Fruit fly (Drosophila melanogaster) whole organism, pupa: ENCODE data around the gene CG3246.

Experiments
- CG10348 ChIP-seq: fragments of 200-800 bp; sonication (Bioruptor generic); IDR thresholded peaks from 2 replicates; pipeline ENCODE4 v1.3.6; 2022; ENCODE audit warnings: missing biosample characterization, missing genetic modification characterization
- CG12605 ChIP-seq: fragments of 200-800 bp; sonication (Bioruptor generic); IDR thresholded peaks from 2 replicates; pipeline ENCODE4 v1.3.6; 2022; ENCODE audit warnings: missing biosample characterization, missing genetic modification characterization
- CG13204 ChIP-seq: fragments of 200-800 bp; sonication (Bioruptor generic); optimal IDR thresholded peaks from 2 replicates; lab custom pipeline; 2018; ENCODE audit warnings: missing biosample characterization, mild to moderate bottlenecking, missing genetic modification characterization, moderate library complexity
- CG14655 ChIP-seq: fragments of 200-800 bp; sonication (Bioruptor generic); optimal IDR thresholded peaks from 3 replicates; lab custom pipeline; 2017; ENCODE audit warnings: mild to moderate bottlenecking, missing biosample characterization, missing genetic modification reagents, missing genetic modification characterization
- CG15710 ChIP-seq: fragments of 200-800 bp; sonication (Bioruptor generic); optimal IDR thresholded peaks from 2 replicates; lab custom pipeline; 2018; ENCODE audit warnings: missing biosample characterization, mild to moderate bottlenecking, missing genetic modification characterization, moderate library complexity
- CG17806 ChIP-seq: fragments of 200-800 bp; sonication (Bioruptor generic); optimal IDR thresholded peaks from 2 replicates; lab custom pipeline; 2018; ENCODE audit warnings: missing biosample characterization, mild to moderate bottlenecking, missing genetic modification characterization, moderate library complexity
- CG32121 ChIP-seq: fragments of 200-800 bp; sonication (Bioruptor generic); IDR thresholded peaks from 2 replicates; pipeline ENCODE4 v1.3.6; 2022; ENCODE audit warnings: missing biosample characterization, missing genetic modification characterization
- CG34367 ChIP-seq: fragments of 200-800 bp; sonication (Bioruptor generic); optimal IDR thresholded peaks from 2 replicates; lab custom pipeline; 2018; ENCODE audit warnings: missing biosample characterization, mild to moderate bottlenecking, missing genetic modification characterization
- CG4496 ChIP-seq: fragments of 200-800 bp; sonication (Bioruptor generic); IDR thresholded peaks from 3 replicates; pipeline ENCODE4 v1.3.6; 2022; ENCODE audit warnings: missing biosample characterization, missing genetic modification characterization
- CG8159 ChIP-seq: fragments of 200-800 bp; sonication (Bioruptor generic); optimal IDR thresholded peaks from 3 replicates; lab custom pipeline; 2018; ENCODE audit warnings: missing biosample characterization, mild to moderate bottlenecking, missing genetic modification characterization, moderate library complexity
- CG8301 ChIP-seq: fragments of 200-800 bp; sonication (Bioruptor generic); optimal IDR thresholded peaks from 2 replicates; lab custom pipeline; 2018; ENCODE audit warnings: missing biosample characterization, mild to moderate bottlenecking, missing genetic modification characterization
- CG9948 ChIP-seq: fragments of 200-800 bp; sonication (Bioruptor generic); optimal IDR thresholded peaks from 2 replicates; lab custom pipeline; 2018; ENCODE audit warnings: missing biosample characterization, mild to moderate bottlenecking, missing genetic modification characterization, moderate library complexity
- D1 ChIP-seq: fragments of 200-800 bp; sonication (Bioruptor generic); optimal IDR thresholded peaks from 2 replicates; lab custom pipeline; 2018; ENCODE audit warnings: missing biosample characterization, mild to moderate bottlenecking, missing genetic modification characterization, moderate library complexity
- EcR ChIP-seq: fragments of 200-800 bp; sonication (Bioruptor generic); optimal IDR thresholded peaks from 3 replicates; lab custom pipeline; 2019; ENCODE audit warnings: missing biosample characterization, missing genetic modification characterization, mild to moderate bottlenecking, moderate library complexity, missing genetic modification reagents
- Ets98B ChIP-seq: fragments of 200-800 bp; sonication (Bioruptor generic); IDR thresholded peaks from 2 replicates; pipeline ENCODE4 v1.3.6; 2022; ENCODE audit warnings: missing biosample characterization, missing genetic modification characterization
- Pif1A ChIP-seq: fragments of 200-800 bp; sonication (Bioruptor generic); optimal IDR thresholded peaks from 3 replicates; lab custom pipeline; 2016; ENCODE audit warnings: missing biosample characterization, missing genetic modification characterization
- Pif1B ChIP-seq: fragments of 200-800 bp; sonication (Bioruptor generic); optimal IDR thresholded peaks from 3 replicates; lab custom pipeline; 2016; ENCODE audit warnings: missing biosample characterization, missing genetic modification characterization
- Snoo ChIP-seq: fragments of 200-800 bp; sonication (Bioruptor generic); optimal IDR thresholded peaks from 3 replicates; lab custom pipeline; 2017; ENCODE audit warnings: missing biosample characterization, mild to moderate bottlenecking, missing genetic modification characterization, inconsistent platforms
- fd96Ca ChIP-seq: fragments of 200-800 bp; sonication (Bioruptor generic); IDR thresholded peaks from 3 replicates; pipeline ENCODE4 v1.3.6; 2022; ENCODE audit warnings: missing biosample characterization, missing genetic modification characterization
- gl ChIP-seq: fragments of 200-800 bp; sonication (Bioruptor generic); optimal IDR thresholded peaks from 2 replicates; lab custom pipeline; 2018; ENCODE audit warnings: missing biosample characterization, mild to moderate bottlenecking, missing genetic modification characterization
- rn ChIP-seq: fragments of 200-800 bp; sonication (Bioruptor generic); IDR thresholded peaks from 2 replicates; pipeline ENCODE4 v1.3.6; 2022; ENCODE audit warnings: missing biosample characterization, missing genetic modification characterization

The CG3246 gene

DNA sequence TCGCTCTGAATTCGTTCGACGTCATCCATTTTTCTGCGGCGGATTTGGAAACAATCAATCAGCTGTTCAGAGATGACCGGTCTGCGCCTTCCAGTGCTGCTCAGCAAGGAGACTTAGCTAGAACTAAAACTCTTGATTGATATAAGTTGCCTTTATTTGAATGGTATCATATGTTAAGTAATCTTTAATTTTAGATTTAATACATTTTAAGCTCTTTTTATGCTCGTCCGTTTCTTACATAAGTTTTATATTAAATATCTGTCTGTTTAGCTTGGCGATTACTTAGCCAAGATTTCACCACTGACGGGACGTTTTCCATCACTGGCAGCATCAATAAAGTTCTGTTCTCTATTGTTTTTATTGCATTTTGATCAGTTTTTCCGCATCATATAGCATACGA is 4.7 kb downstream of the CG3246 start, which contains the start of the genes Cog3 and Sec5:
TSS of gene Cog3 (minus strand) at position 58 of the 400 bp plus-strand sequence.
TSS of gene Sec5 (plus strand) at position 296 of the 400 bp plus-strand sequence.
- TF ChIP-seq CG12605 (GFP tag; lab: Robert Waterston, UW) = no peak
- TF ChIP-seq CG32121 (GFP tag; lab: Robert Waterston, UW) = peak; percentile 63
- TF ChIP-seq Ets98B (GFP tag; lab: Robert Waterston, UW) = no peak; the same call in 1 of the 2 replicates
- peak; percentile 59 for TF ChIP-seq Snoo
- no peak for TF ChIP-seq D1
- TF ChIP-seq EcR (GFP tag; lab: Kevin White, UChicago) = no peak
- no peak for TF ChIP-seq CG34367 (tag; lab: Kevin White, UChicago)
- TF ChIP-seq fd96Ca (GFP tag; lab: Robert Waterston, UW) = peak; percentile 59; the same call in 2 of the 3 replicates
- TF ChIP-seq CG8301 (tag; lab: Kevin White, UChicago) = no peak
- TF ChIP-seq CG4496 (GFP tag; lab: Robert Waterston, UW) = peak; percentile 55; the same call in 2 of the 3 replicates
- peak; percentile 73 for TF ChIP-seq CG15710 (tag; lab: Kevin White, UChicago)
- no peak for TF ChIP-seq Pif1A (GFP tag; lab: Kevin White, UChicago)
- no peak for TF ChIP-seq CG8159
- no peak for TF ChIP-seq CG10348 (GFP tag; lab: Robert Waterston, UW)
- TF ChIP-seq gl = no peak
- no peak for TF ChIP-seq Pif1B (GFP tag; lab: Kevin White, UChicago)
- TF ChIP-seq CG17806 (tag; lab: Kevin White, UChicago) = peak; percentile 48
- TF ChIP-seq CG14655 (GFP tag; lab: Kevin White, UChicago) = no peak
- peak; percentile 47 for TF ChIP-seq CG9948
- no peak for TF ChIP-seq CG13204
- no peak for TF ChIP-seq rn (GFP tag; lab: Robert Waterston, UW)
- TF ChIP-seq, all 21 proteins: peak for 7

DNA sequence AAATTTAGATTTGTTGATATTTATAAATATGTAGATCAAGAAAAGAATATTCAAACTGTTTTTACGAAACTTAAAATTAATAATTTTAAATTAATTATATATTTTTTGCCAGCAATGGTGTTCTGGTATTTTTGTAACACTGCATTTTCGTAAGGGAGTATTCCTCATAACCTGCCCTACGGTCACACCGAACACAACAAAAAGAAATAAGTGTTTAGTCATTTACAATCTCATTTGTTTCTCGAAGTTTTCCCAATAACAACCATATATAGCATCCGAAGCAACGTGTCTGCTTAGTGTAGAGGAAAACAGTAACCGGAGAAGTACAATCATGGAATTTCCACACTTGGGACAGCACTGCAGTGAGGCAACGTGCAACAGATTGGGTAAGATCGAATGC is 9.5 kb downstream of the CG3246 start, which contains the start of gene CG12795:
TSS of gene CG12795 (plus strand) at position 181 of the 400 bp plus-strand sequence.
- TF ChIP-seq gl = no peak
- no peak for TF ChIP-seq CG8301 (tag; lab: Kevin White, UChicago)
- TF ChIP-seq rn (GFP tag; lab: Robert Waterston, UW) = no peak
- TF ChIP-seq CG32121 (GFP tag; lab: Robert Waterston, UW) = no peak
- no peak for TF ChIP-seq D1
- no peak for TF ChIP-seq Snoo
- TF ChIP-seq CG10348 (GFP tag; lab: Robert Waterston, UW) = no peak
- no peak for TF ChIP-seq CG9948
- TF ChIP-seq CG34367 (tag; lab: Kevin White, UChicago) = no peak
- TF ChIP-seq CG12605 (GFP tag; lab: Robert Waterston, UW) = no peak
- TF ChIP-seq CG4496 (GFP tag; lab: Robert Waterston, UW) = no peak
- no peak for TF ChIP-seq CG8159
- no peak for TF ChIP-seq Ets98B (GFP tag; lab: Robert Waterston, UW)
- TF ChIP-seq CG15710 (tag; lab: Kevin White, UChicago) = no peak
- TF ChIP-seq Pif1A (GFP tag; lab: Kevin White, UChicago) = no peak
- no peak for TF ChIP-seq CG17806 (tag; lab: Kevin White, UChicago)
- TF ChIP-seq CG14655 (GFP tag; lab: Kevin White, UChicago) = no peak
- no peak for TF ChIP-seq Pif1B (GFP tag; lab: Kevin White, UChicago)

DNA sequence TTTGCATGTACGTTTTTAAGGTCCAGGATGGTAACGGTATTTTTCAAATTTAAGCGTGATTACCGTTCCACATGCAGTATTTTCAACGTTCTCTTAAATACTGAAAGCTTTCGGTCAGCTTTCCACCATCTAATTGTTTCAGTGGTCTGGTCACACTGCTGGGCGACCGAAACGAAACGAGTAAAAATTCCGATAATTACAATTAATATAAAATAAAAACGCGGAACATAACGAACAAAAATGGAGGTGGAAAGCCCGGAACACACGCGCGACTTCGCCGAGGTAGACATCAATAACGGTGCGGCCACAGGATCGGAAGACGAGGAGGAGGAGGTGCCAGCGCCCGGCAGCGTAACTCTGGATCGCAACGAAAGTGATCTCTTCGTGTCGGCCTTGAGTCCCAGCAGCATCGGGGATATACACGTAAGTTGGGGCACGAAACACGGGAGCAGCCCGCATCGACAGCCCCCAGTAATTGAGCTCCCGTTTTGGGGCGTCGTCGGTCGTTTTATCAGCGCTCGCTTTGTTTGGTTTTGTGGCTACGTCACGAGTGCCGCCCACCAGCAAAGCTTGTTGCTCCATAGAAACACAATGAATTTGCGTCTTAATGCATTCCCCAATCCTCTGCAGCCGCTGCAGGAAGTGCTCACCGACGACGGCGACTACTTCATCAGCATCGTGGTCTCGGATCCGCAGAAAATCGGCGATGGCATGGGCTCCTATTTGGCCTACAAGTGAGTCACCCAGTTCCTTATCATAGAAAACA is 12.0 kb downstream of the CG3246 start, which contains the start of gene Snx1:
TSS of gene Snx1 (plus strand) at position 129 of the 766 bp plus-strand sequence.
- TF ChIP-seq CG13204 (no peak), CG15710 (tag; lab: Kevin White, UChicago) (no peak), CG4496 (GFP tag; lab: Robert Waterston, UW) (no peak), CG17806 (tag; lab: Kevin White, UChicago) (no peak), CG10348 (GFP tag; lab: Robert Waterston, UW) (no peak), Snoo (no peak), Pif1B (GFP tag; lab: Kevin White, UChicago) (no peak), EcR (GFP tag; lab: Kevin White, UChicago) (no peak), CG14655 (GFP tag; lab: Kevin White, UChicago) (no peak), Pif1A (GFP tag; lab: Kevin White, UChicago) (no peak), CG9948 (no peak), fd96Ca (GFP tag; lab: Robert Waterston, UW) (no peak), Ets98B (GFP tag; lab: Robert Waterston, UW) (no peak), CG32121 (GFP tag; lab: Robert Waterston, UW) (no peak), CG8301 (tag; lab: Kevin White, UChicago) (no peak), CG12605 (GFP tag; lab: Robert Waterston, UW) (no peak), CG34367 (tag; lab: Kevin White, UChicago) (no peak), CG8159 (no peak), rn (GFP tag; lab: Robert Waterston, UW) (no peak)

DNA sequence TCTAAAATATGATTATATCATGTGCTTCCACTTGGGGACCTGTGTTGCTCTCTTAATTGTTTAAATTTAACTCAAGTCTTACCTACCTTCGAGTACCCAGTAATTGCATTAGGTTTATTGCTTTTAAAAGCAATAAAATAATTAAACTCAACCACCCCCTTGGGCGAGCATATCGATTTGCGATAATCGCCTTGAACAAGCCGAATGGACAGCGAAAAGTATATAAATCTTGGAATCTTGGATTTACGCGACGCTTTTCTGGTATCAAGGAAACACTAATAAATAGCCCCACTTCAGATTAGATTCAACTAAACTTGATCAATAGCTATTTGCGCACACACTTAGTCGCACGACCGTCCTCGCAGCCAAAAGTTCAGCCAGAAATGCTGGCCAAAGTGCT is 16.1 kb downstream of the CG3246 start, which contains the start of gene CG2772:
TSS of gene CG2772 (plus strand) at position 338 of the 400 bp plus-strand sequence.
- TF ChIP-seq CG17806 (tag; lab: Kevin White, UChicago) = no peak
- no peak for TF ChIP-seq EcR (GFP tag; lab: Kevin White, UChicago)

DNA sequence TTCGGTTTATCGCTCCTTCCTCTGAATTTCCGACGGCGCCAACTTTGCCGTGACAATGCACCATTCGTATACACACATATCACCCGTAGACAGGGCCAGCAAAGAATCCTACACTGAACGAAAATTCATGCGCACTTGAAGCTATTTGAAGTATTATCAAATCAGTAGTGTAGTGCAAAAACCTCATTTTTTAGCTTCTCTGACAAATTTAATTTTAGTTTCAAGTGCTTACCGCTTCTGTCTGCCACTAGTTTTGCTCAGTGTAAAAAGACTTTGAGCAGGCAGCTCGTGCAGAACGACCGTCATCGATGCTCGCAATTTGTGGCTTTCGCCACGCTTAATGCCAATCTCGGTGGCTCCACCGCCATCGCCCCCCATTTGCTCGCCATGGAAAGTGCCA is 17.0 kb downstream of the CG3246 start:
- TF ChIP-seq EcR (GFP tag; lab: Kevin White, UChicago) (no peak), fd96Ca (GFP tag; lab: Robert Waterston, UW) (peak; percentile 89), CG13204 (no peak), rn (GFP tag; lab: Robert Waterston, UW) (peak; percentile 73), CG4496 (GFP tag; lab: Robert Waterston, UW) (peak; percentile 88), Pif1B (GFP tag; lab: Kevin White, UChicago) (no peak), CG9948 (peak; percentile 71), CG15710 (tag; lab: Kevin White, UChicago) (peak; percentile 70), Pif1A (GFP tag; lab: Kevin White, UChicago) (no peak), CG10348 (GFP tag; lab: Robert Waterston, UW) (peak; percentile 27; the same call in 1 of the 2 replicates), CG14655 (GFP tag; lab: Kevin White, UChicago) (no peak), CG8301 (tag; lab: Kevin White, UChicago) (peak; percentile 84), Ets98B (GFP tag; lab: Robert Waterston, UW) (peak; percentile 88), CG8159 (no peak), gl (peak; percentile 45), CG17806 (tag; lab: Kevin White, UChicago) (peak; percentile 73), D1 (peak; percentile 11), Snoo (peak; percentile 43), CG12605 (GFP tag; lab: Robert Waterston, UW) (peak; percentile 80), CG32121 (GFP tag; lab: Robert Waterston, UW) (peak; percentile 79), CG34367 (tag; lab: Kevin White, UChicago) (peak; percentile 69)
